Worm (Caenorhabditis elegans): Measurements from ENCODE around the gene F12D9.2.

The F12D9.2 gene

ce11 chrX:8646997-8647396, at the start of gene F12D9.2:
Gene F12D9.2, minus strand, starts transcription at chrX:8647097.
- no peak for TF ChIP-seq bed-2 (GFP tag; IDR thresholded peaks at IDR 0.05)
- no peak for TF ChIP-seq sdz-38 (tag; optimal IDR thresholded peaks at IDR 0.05)
- TF ChIP-seq K12H6.12 (tag; optimal IDR thresholded peaks at IDR 0.05): no peak
- TF ChIP-seq ekl-4 (GFP tag; IDR thresholded peaks at IDR 0.05): no peak
- TF ChIP-seq dox-1 (GFP tag; IDR thresholded peaks at IDR 0.05): no peak
- no peak for TF ChIP-seq attf-3 (GFP tag; conservative IDR thresholded peaks at IDR 0.05)
- no peak for TF ChIP-seq aptf-3 (GFP tag; IDR thresholded peaks at IDR 0.05)
- TF ChIP-seq nfyb-1 (GFP tag; IDR thresholded peaks at IDR 0.05): no peak
- no peak for TF ChIP-seq mel-28 (tag; optimal IDR thresholded peaks at IDR 0.05; ENCODE audit: borderline replicate concordance)
- TF ChIP-seq let-607 (tag; optimal IDR thresholded peaks at IDR 0.05): no peak
- TF ChIP-seq snpc-4 (GFP tag; optimal IDR thresholded peaks at IDR 0.05): no peak
- TF ChIP-seq snpc-4 (tag; optimal IDR thresholded peaks at IDR 0.05): no peak
- no peak for TF ChIP-seq egrh-3 (GFP tag; IDR thresholded peaks at IDR 0.05)
- TF ChIP-seq snpc-3.4 (tag; optimal IDR thresholded peaks at IDR 0.05): no peak
- no peak for TF ChIP-seq F57A8.1 (GFP tag; optimal IDR thresholded peaks at IDR 0.05)
- TF ChIP-seq somi-1 (GFP tag; optimal IDR thresholded peaks at IDR 0.05): no peak
- TF ChIP-seq B0019.2 (GFP tag; conservative IDR thresholded peaks at IDR 0.05): no peak
- TF ChIP-seq rcor-1 (GFP tag; IDR thresholded peaks at IDR 0.05): no peak

ce11 chrX:8681600-8681999, 34.7 kb upstream of the F12D9.2 start, which contains the start of gene K09E2.1:
Gene K09E2.1, plus strand, starts transcription at chrX:8681900.
- TF ChIP-seq atf-7 (tag; optimal IDR thresholded peaks at IDR 0.05) (no peak), B0261.1 (tag; optimal IDR thresholded peaks at IDR 0.05) (no peak), snpc-3.4 (tag; optimal IDR thresholded peaks at IDR 0.05) (no peak), C06A6.2 (GFP tag; conservative IDR thresholded peaks at IDR 0.05) (no peak), ekl-4 (GFP tag; IDR thresholded peaks at IDR 0.05) (no peak), F52B5.7 (tag; optimal IDR thresholded peaks at IDR 0.05) (no peak), lin-54 (GFP tag; optimal IDR thresholded peaks at IDR 0.05) (no peak), sptf-2 (GFP tag; optimal IDR thresholded peaks at IDR 0.05) (no peak)

- TF ChIP-seq D2030.7 (GFP tag; IDR thresholded peaks at IDR 0.05) (no peak), snpc-1.3 (tag; optimal IDR thresholded peaks at IDR 0.05; ENCODE audit: insufficient read depth) (no peak), hmg-20 (GFP tag; IDR thresholded peaks at IDR 0.05) (no peak), pbrm-1 (GFP tag; IDR thresholded peaks at IDR 0.05) (no peak), nhr-27 (tag; optimal IDR thresholded peaks at IDR 0.05) (no peak), nfyb-1 (GFP tag; IDR thresholded peaks at IDR 0.05) (no peak), F33H1.4 (GFP tag; IDR thresholded peaks at IDR 0.05) (no peak), F52B5.7 (tag; optimal IDR thresholded peaks at IDR 0.05) (no peak), mxl-1 (tag; optimal IDR thresholded peaks at IDR 0.05) (no peak), B0035.1 (tag; optimal IDR thresholded peaks at IDR 0.05) (no peak), cebp-2 (GFP tag; IDR thresholded peaks at IDR 0.05) (no peak), unc-130 (GFP tag; optimal IDR thresholded peaks at IDR 0.05) (no peak), egl-44 (GFP tag; IDR thresholded peaks at IDR 0.05) (no peak), lin-40 (tag; optimal IDR thresholded peaks at IDR 0.05) (no peak), ceh-27 (GFP tag; optimal IDR thresholded peaks at IDR 0.05) (no peak), Y95B8A.8 (GFP tag; IDR thresholded peaks at IDR 0.05) (no peak), B0336.3 (GFP tag; IDR thresholded peaks at IDR 0.05) (no peak)
These were observed 31.0 kb upstream of the F12D9.2 start for ce11 chrX:8677873-8678272.
